Fruit fly (Drosophila melanogaster): ENCODE measurements around the gene Brd.
A peak's percentile ranks its signal among the peaks of the same experiment; 100 is the strongest.

Brd gene

dm6 chr3L:15021008-15021407 is 48.5 kb downstream of the Brd start (continued):
- TF ChIP-seq ash1 (GFP tag; optimal IDR thresholded peaks at IDR 0.05) (no peak), cad (GFP tag; optimal IDR thresholded peaks at IDR 0.05) (peak; percentile 32), schlank (tag; optimal IDR thresholded peaks at IDR 0.05) (no peak), BtbVII (GFP tag; optimal IDR thresholded peaks at IDR 0.05) (no peak), CG9215 (GFP tag; IDR thresholded peaks at IDR 0.05) (no peak), wdn (GFP tag; IDR thresholded peaks at IDR 0.05) (no peak), gcm2 (GFP tag; optimal IDR thresholded peaks at IDR 0.05) (no peak), run (tag; optimal IDR thresholded peaks at IDR 0.05) (no peak), ato (GFP tag; IDR thresholded peaks at IDR 0.05; ENCODE audit: partially characterized antibody) (no peak), E2f2 (GFP tag; IDR thresholded peaks at IDR 0.05) (no peak), pzg (GFP tag; optimal IDR thresholded peaks at IDR 0.05) (no peak), CG12942 (GFP tag; optimal IDR thresholded peaks at IDR 0.05) (no peak), Opbp (GFP tag; IDR thresholded peaks at IDR 0.05; ENCODE audit: partially characterized antibody) (no peak), hb (GFP tag; IDR thresholded peaks at IDR 0.05; ENCODE audit: partially characterized antibody) (no peak), CG2202 (tag; optimal IDR thresholded peaks at IDR 0.05) (no peak), cg (GFP tag; optimal IDR thresholded peaks at IDR 0.05) (peak; percentile 41), CG11247 (GFP tag; IDR thresholded peaks at IDR 0.05) (no peak), pros (GFP tag; optimal IDR thresholded peaks at IDR 0.05) (peak; percentile 91), CG30403 (GFP tag; optimal IDR thresholded peaks at IDR 0.05) (no peak), Trl (optimal IDR thresholded peaks at IDR 0.05) (peak in 1 of 2 experiments; percentile 47), Trl (GFP tag; optimal IDR thresholded peaks at IDR 0.05) (no peak), Nf-YB (GFP tag; optimal IDR thresholded peaks at IDR 0.05) (peak; percentile 73), CG32772 (GFP tag; IDR thresholded peaks at IDR 0.05) (no peak), CG5953 (GFP tag; IDR thresholded peaks at IDR 0.05) (no peak), slbo (GFP tag; IDR thresholded peaks at IDR 0.05) (no peak), CG2116 (GFP tag; optimal IDR thresholded peaks at IDR 0.05) (no peak), CG9876 (GFP tag; optimal IDR thresholded peaks at IDR 0.05) (no peak)
